Fruit fly (Drosophila melanogaster): ENCODE results near the gene CG5928.

CG5928 gene

dm6 chrX:6077043-6077547 lies 9.3 kb downstream of the CG5928 start (continued):
- TF ChIP-seq Smox (GFP tag; optimal IDR thresholded peaks at IDR 0.05) (peak; percentile 49), net (GFP tag; optimal IDR thresholded peaks at IDR 0.05) (peak; percentile 69), salr (GFP tag; optimal IDR thresholded peaks at IDR 0.05) (peak in 1 of 2 experiments; percentile 75), fd85E (GFP tag; optimal IDR thresholded peaks at IDR 0.05) (no peak), CG8632 (GFP tag; optimal IDR thresholded peaks at IDR 0.05) (peak; percentile 85), Hr39 (GFP tag; optimal IDR thresholded peaks at IDR 0.05) (no peak), dac (GFP tag; optimal IDR thresholded peaks at IDR 0.05) (peak; percentile 54), Hr4 (GFP tag; optimal IDR thresholded peaks at IDR 0.05) (peak; percentile 82), vri (GFP tag; optimal IDR thresholded peaks at IDR 0.05) (no peak), CG11294 (GFP tag; IDR thresholded peaks at IDR 0.05) (0 out of 2 replicates have a peak, but pooled peaks have one; percentile 23), CG9139 (GFP tag; optimal IDR thresholded peaks at IDR 0.05) (no peak), Met (GFP tag; optimal IDR thresholded peaks at IDR 0.05) (peak; percentile 11), eg (GFP tag; IDR thresholded peaks at IDR 0.05) (peak; percentile 83), CG6163 (GFP tag; IDR thresholded peaks at IDR 0.05) (peak; percentile 73), lz (GFP tag; optimal IDR thresholded peaks at IDR 0.05) (peak; percentile 32), CG1621 (tag; optimal IDR thresholded peaks at IDR 0.05) (no peak), CG8119 (GFP tag; IDR thresholded peaks at IDR 0.05) (peak; percentile 93), Blimp-1 (GFP tag; optimal IDR thresholded peaks at IDR 0.05) (peak; percentile 87), CG8319 (GFP tag; optimal IDR thresholded peaks at IDR 0.05) (peak; percentile 30), Eip93F (GFP tag; optimal IDR thresholded peaks at IDR 0.05) (no peak), CG10669 (GFP tag; optimal IDR thresholded peaks at IDR 0.05) (peak; percentile 41), CG6808 (GFP tag; optimal IDR thresholded peaks at IDR 0.05) (peak; percentile 43), CG10631 (GFP tag; optimal IDR thresholded peaks at IDR 0.05) (peak; percentile 80), esn (GFP tag; optimal IDR thresholded peaks at IDR 0.05) (peak; percentile 52), CG15336 (GFP tag; IDR thresholded peaks at IDR 0.05) (peak; percentile 94)

dm6 chrX:6077686-6078085 lies 9.9 kb downstream of the CG5928 start, which contains the start of gene CG4666:
CG4666 (minus strand) TSS chrX:6077786.
- TF ChIP-seq fd59A (GFP tag; optimal IDR thresholded peaks at IDR 0.05) (no peak), CG34406 (GFP tag; optimal IDR thresholded peaks at IDR 0.05) (no peak), Eip75B (GFP tag; optimal IDR thresholded peaks at IDR 0.05) (no peak), Eip78C (GFP tag) (peak; percentile 30), Sox14 (GFP tag; optimal IDR thresholded peaks at IDR 0.05) (no peak), Hr38 (GFP tag; optimal IDR thresholded peaks at IDR 0.05) (no peak), CG6276 (GFP tag; optimal IDR thresholded peaks at IDR 0.05) (no peak), Gug (GFP tag; IDR thresholded peaks at IDR 0.05) (no peak)

- TF ChIP-seq CG8119 (GFP tag; IDR thresholded peaks at IDR 0.05) (no peak), eg (GFP tag; IDR thresholded peaks at IDR 0.05) (0 out of 3 replicates have a peak, but pooled peaks have one; percentile 36)
Measured at dm6 chrX:6081296-6081695, 13.5 kb downstream of the CG5928 start, which contains the start of gene CG4660. CG4660 (minus strand) TSS chrX:6081372.

- 0 out of 2 replicates have a peak, but pooled peaks have one; percentile 25 for TF ChIP-seq CG15336 (GFP tag; IDR thresholded peaks at IDR 0.05)
- peak; percentile 47 for TF ChIP-seq Eip78C (GFP tag)
- TF ChIP-seq CG3032 (tag; optimal IDR thresholded peaks at IDR 0.05): no peak
- peak in 1 of 2 experiments; percentile 10 for TF ChIP-seq ss (GFP tag; optimal IDR thresholded peaks at IDR 0.05)
- TF ChIP-seq CG6163 (GFP tag; IDR thresholded peaks at IDR 0.05): peak; percentile 58; the same call in 1 of the 3 replicates
- TF ChIP-seq CG1621 (tag; optimal IDR thresholded peaks at IDR 0.05): peak; percentile 33
- TF ChIP-seq svp (GFP tag): peak; percentile 63
- TF ChIP-seq eg (GFP tag; IDR thresholded peaks at IDR 0.05): 0 out of 3 replicates have a peak, but pooled peaks have one; percentile 38
- peak; percentile 5 for TF ChIP-seq CG32006 (GFP tag; optimal IDR thresholded peaks at IDR 0.05)
- no peak for TF ChIP-seq Eip75B (GFP tag; optimal IDR thresholded peaks at IDR 0.05)
- TF ChIP-seq CG8119 (GFP tag; IDR thresholded peaks at IDR 0.05): no peak; the same call in 2 of the 3 replicates
Measured at dm6 chrX:6089679-6090460, 22.1 kb downstream of the CG5928 start, which contains the start of gene raptor. raptor (minus strand) TSS chrX:6090201.

Measured in whole organism, prepupa.